Fruit fly (Drosophila melanogaster): ENCODE measurements around the gene CG14408.

The CG14408 gene

DNA sequence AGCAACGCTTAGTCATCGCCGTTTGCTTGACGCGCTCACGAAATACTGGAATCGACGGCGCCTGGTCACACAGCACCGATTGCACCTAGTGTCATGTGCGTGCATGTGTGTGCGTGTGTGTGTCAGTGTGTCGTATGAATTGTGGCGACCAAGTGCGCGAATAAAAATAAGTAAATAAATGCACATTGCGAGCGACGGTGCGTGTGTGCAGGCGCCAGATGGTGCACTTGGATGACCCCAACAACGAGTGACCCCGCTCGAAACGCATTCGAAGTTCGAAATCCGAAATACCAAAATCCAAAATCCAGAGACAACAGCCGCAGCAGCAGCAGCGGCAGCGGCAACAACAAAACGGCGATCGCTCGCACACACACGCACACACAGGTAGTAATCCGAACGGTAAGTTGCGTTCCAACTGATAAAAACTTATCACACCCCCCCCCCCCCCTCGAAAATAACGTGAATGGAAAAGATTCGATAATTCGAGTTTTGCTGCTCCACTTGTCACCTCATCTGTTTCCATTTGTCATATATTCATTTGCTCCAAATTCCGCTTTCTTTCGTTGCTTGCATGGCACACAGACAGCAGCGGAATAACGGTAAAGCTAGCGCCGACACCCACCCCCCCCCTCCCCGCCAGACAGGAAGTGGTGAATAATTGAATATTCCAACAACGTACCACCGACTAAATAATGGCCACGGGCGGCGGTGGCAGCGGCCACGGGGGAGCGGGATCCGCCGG lies 900 bp upstream of the CG14408 start, which contains the start of gene CG14411 (continued):
- TF ChIP-seq CG7271 (tag; optimal IDR thresholded peaks at IDR 0.05) (no peak), esg (GFP tag; conservative IDR thresholded peaks at IDR 0.05) (no peak), CG6175 (GFP tag; IDR thresholded peaks at IDR 0.05) (no peak), fru (optimal IDR thresholded peaks at IDR 0.05) (no peak), CG8359 (GFP tag; optimal IDR thresholded peaks at IDR 0.05; ENCODE audit: borderline replicate concordance) (no peak), CG4617 (GFP tag; optimal IDR thresholded peaks at IDR 0.05; ENCODE audit: borderline replicate concordance) (peak; percentile 8), CG32767 (GFP tag; IDR thresholded peaks at IDR 0.05) (no peak), dysf (GFP tag; IDR thresholded peaks at IDR 0.05) (0 out of 3 replicates have a peak, but pooled peaks have one; percentile 5), CG13424 (tag; optimal IDR thresholded peaks at IDR 0.05) (no peak), tio (GFP tag; optimal IDR thresholded peaks at IDR 0.05) (no peak), Atf-2 (GFP tag; optimal IDR thresholded peaks at IDR 0.05) (no peak), Chrac-16 (GFP tag; optimal IDR thresholded peaks at IDR 0.05) (no peak), CG15601 (tag; optimal IDR thresholded peaks at IDR 0.05) (no peak), ranshi (GFP tag; IDR thresholded peaks at IDR 0.05) (no peak), CG5180 (GFP tag; optimal IDR thresholded peaks at IDR 0.05) (no peak), Xbp1 (GFP tag; optimal IDR thresholded peaks at IDR 0.05) (no peak), shn (GFP tag; optimal IDR thresholded peaks at IDR 0.05) (no peak), zen2 (GFP tag; IDR thresholded peaks at IDR 0.05; ENCODE audit: partially characterized antibody) (no peak), chinmo (GFP tag; IDR thresholded peaks at IDR 0.05; ENCODE audit: partially characterized antibody) (peak; percentile 85), knrl (GFP tag; IDR thresholded peaks at IDR 0.05; ENCODE audit: partially characterized antibody) (no peak; the same call in 2 of the 3 replicates), CG11723 (GFP tag; optimal IDR thresholded peaks at IDR 0.05) (no peak), tx (GFP tag; optimal IDR thresholded peaks at IDR 0.05) (no peak), lbe (GFP tag; optimal IDR thresholded peaks at IDR 0.05) (no peak), gfzf (GFP tag; optimal IDR thresholded peaks at IDR 0.05) (peak; percentile 78), Atf3 (GFP tag; optimal IDR thresholded peaks at IDR 0.05) (no peak), aop (GFP tag; IDR thresholded peaks at IDR 0.05) (no peak), Lim3 (GFP tag; IDR thresholded peaks at IDR 0.05) (no peak), CG18599 (GFP tag; optimal IDR thresholded peaks at IDR 0.05) (no peak), CG10959 (GFP tag; IDR thresholded peaks at IDR 0.05) (no peak), CG7786 (GFP tag; optimal IDR thresholded peaks at IDR 0.05) (no peak), Hmx (GFP tag; optimal IDR thresholded peaks at IDR 0.05) (no peak), HLHmδ (GFP tag; optimal IDR thresholded peaks at IDR 0.05) (peak; percentile 6), CG3847 (GFP tag; IDR thresholded peaks at IDR 0.05) (peak; percentile 35), CG9876 (GFP tag; optimal IDR thresholded peaks at IDR 0.05) (no peak), ken (GFP tag; IDR thresholded peaks at IDR 0.05) (no peak), NFAT (GFP tag; IDR thresholded peaks at IDR 0.05) (no peak), Xrp1 (GFP tag; IDR thresholded peaks at IDR 0.05) (no peak), CG12299 (tag; optimal IDR thresholded peaks at IDR 0.05) (no peak), kni (GFP tag; optimal IDR thresholded peaks at IDR 0.05) (peak; percentile 69), cato (GFP tag; optimal IDR thresholded peaks at IDR 0.05; ENCODE audit: borderline replicate concordance) (no peak), CG31388 (GFP tag; optimal IDR thresholded peaks at IDR 0.05) (no peak), bigmax (GFP tag; optimal IDR thresholded peaks at IDR 0.05) (no peak), CG3065 (GFP tag; optimal IDR thresholded peaks at IDR 0.05) (no peak), CG2116 (GFP tag; optimal IDR thresholded peaks at IDR 0.05) (no peak), dati (GFP tag; IDR thresholded peaks at IDR 0.05) (no peak), CG8944 (GFP tag; optimal IDR thresholded peaks at IDR 0.05) (no peak), gcm (GFP tag; optimal IDR thresholded peaks at IDR 0.05) (no peak), CG8388 (GFP tag; optimal IDR thresholded peaks at IDR 0.05) (no peak), gce (GFP tag; IDR thresholded peaks at IDR 0.05) (no peak), CG1647 (GFP tag; optimal IDR thresholded peaks at IDR 0.05) (no peak)

All from whole organism, embryonic.